Worm (Caenorhabditis elegans): Measurements from ENCODE around the gene W10G11.2.

W10G11.2 gene

ce11 chrII:3553453-3553852 lies 8.0 kb downstream of the W10G11.2 start, which contains the start of gene dnc-3 (continued):
- TF ChIP-seq hpl-2 (GFP tag; optimal IDR thresholded peaks at IDR 0.05) (no peak), pqm-1 (tag; optimal IDR thresholded peaks at IDR 0.05) (no peak), fkh-8 (tag; optimal IDR thresholded peaks at IDR 0.05) (peak; percentile 75), lin-35 (GFP tag; optimal IDR thresholded peaks at IDR 0.05) (peak; percentile 49 to 54), lin-13 (GFP tag; optimal IDR thresholded peaks at IDR 0.05) (peak; percentile 29), nhr-11 (tag; optimal IDR thresholded peaks at IDR 0.05) (no peak), unc-130 (tag; optimal IDR thresholded peaks at IDR 0.05) (no peak), ama-1 (optimal IDR thresholded peaks at IDR 0.05) (no peak), nhr-20 (tag; optimal IDR thresholded peaks at IDR 0.05) (peak; percentile 80), pax-3 (tag; optimal IDR thresholded peaks at IDR 0.05) (peak; percentile 70), grh-1 (GFP tag; IDR thresholded peaks at IDR 0.05) (peak; percentile 56), nhr-90 (tag; optimal IDR thresholded peaks at IDR 0.05; ENCODE audit: poor library complexity) (peak; percentile 73), sox-4 (tag; optimal IDR thresholded peaks at IDR 0.05) (peak; percentile 67), irx-1 (tag; optimal IDR thresholded peaks at IDR 0.05) (peak; percentile 81), efl-1 (optimal IDR thresholded peaks at IDR 0.05) (peak; percentile 44 to 70), efl-1 (GFP tag; optimal IDR thresholded peaks at IDR 0.05 in 1 of 2) (peak; percentile 52 to 96), snpc-4 (tag; optimal IDR thresholded peaks at IDR 0.05) (peak; percentile 31), mep-1 (tag; optimal IDR thresholded peaks at IDR 0.05) (peak; percentile 53), F16B12.6 (tag; optimal IDR thresholded peaks at IDR 0.05) (peak; percentile 83), nhr-47 (tag; optimal IDR thresholded peaks at IDR 0.05) (peak; percentile 87), ets-5 (GFP tag; IDR thresholded peaks at IDR 0.05) (no peak), mef-2 (tag; optimal IDR thresholded peaks at IDR 0.05) (no peak), alr-1 (tag; optimal IDR thresholded peaks at IDR 0.05; ENCODE audit: borderline replicate concordance) (no peak), zag-1 (tag; optimal IDR thresholded peaks at IDR 0.05) (no peak), nhr-237 (tag; optimal IDR thresholded peaks at IDR 0.05) (peak; percentile 30), tbx-2 (tag; optimal IDR thresholded peaks at IDR 0.05) (peak; percentile 82), nhr-28 (tag; optimal IDR thresholded peaks at IDR 0.05) (no peak), rnt-1 (tag; optimal IDR thresholded peaks at IDR 0.05) (no peak), ces-1 (GFP tag; optimal IDR thresholded peaks at IDR 0.05) (no peak), nhr-77 (tag; optimal IDR thresholded peaks at IDR 0.05) (peak; percentile 24), fos-1 (tag; optimal IDR thresholded peaks at IDR 0.05) (peak; percentile 29), nhr-85 (tag) (peak; percentile 87), xbp-1 (tag; optimal IDR thresholded peaks at IDR 0.05) (peak; percentile 84), skn-1 (tag; optimal IDR thresholded peaks at IDR 0.05) (no peak), hlh-17 (GFP tag; optimal IDR thresholded peaks at IDR 0.05; ENCODE audit: borderline replicate concordance) (no peak), nhr-12 (tag; optimal IDR thresholded peaks at IDR 0.05) (no peak), sptf-1 (tag; optimal IDR thresholded peaks at IDR 0.05) (no peak), ceh-88 (GFP tag; IDR thresholded peaks at IDR 0.05) (0 out of 2 replicates have a peak, but pooled peaks have one; percentile 41), egl-27 (tag; optimal IDR thresholded peaks at IDR 0.05) (no peak), fkh-4 (tag; optimal IDR thresholded peaks at IDR 0.05; ENCODE audit: borderline replicate concordance) (peak; percentile 72), nhr-84 (tag; optimal IDR thresholded peaks at IDR 0.05) (no peak), nhr-19 (GFP tag; conservative IDR thresholded peaks at IDR 0.05) (peak; percentile 61), dsc-1 (tag; optimal IDR thresholded peaks at IDR 0.05) (peak; percentile 91), mab-9 (GFP tag; IDR thresholded peaks at IDR 0.05) (peak; percentile 50; the same call in 1 of the 2 replicates), egl-13 (tag; optimal IDR thresholded peaks at IDR 0.05) (peak; percentile 73), ceh-82 (tag; optimal IDR thresholded peaks at IDR 0.05) (peak in 1 of 3 experiments; percentile 9), lin-15B (tag; optimal IDR thresholded peaks at IDR 0.05) (peak; percentile 28), ceh-63 (GFP tag; optimal IDR thresholded peaks at IDR 0.05) (no peak), unc-86 (tag; optimal IDR thresholded peaks at IDR 0.05) (peak; percentile 56), zip-4 (GFP tag; optimal IDR thresholded peaks at IDR 0.05) (peak; percentile 69), mdl-1 (tag; optimal IDR thresholded peaks at IDR 0.05) (no peak), unc-30 (tag; optimal IDR thresholded peaks at IDR 0.05) (no peak), unc-62 (GFP tag; optimal IDR thresholded peaks at IDR 0.05) (no peak), snu-23 (GFP tag; optimal IDR thresholded peaks at IDR 0.05) (peak; percentile 86)

Data from whole organism, L1 larva.